Fruit fly (Drosophila melanogaster): ENCODE measurements around the gene Rabex-5.
A peak's percentile ranks its signal among the peaks of the same experiment; 100 is the strongest.
"Not testable (repeated sequence)": the region's sequence is repeated elsewhere in the genome, so short reads cannot be mapped to it uniquely, and the experiment has no call there.

Rabex-5 gene

DNA sequence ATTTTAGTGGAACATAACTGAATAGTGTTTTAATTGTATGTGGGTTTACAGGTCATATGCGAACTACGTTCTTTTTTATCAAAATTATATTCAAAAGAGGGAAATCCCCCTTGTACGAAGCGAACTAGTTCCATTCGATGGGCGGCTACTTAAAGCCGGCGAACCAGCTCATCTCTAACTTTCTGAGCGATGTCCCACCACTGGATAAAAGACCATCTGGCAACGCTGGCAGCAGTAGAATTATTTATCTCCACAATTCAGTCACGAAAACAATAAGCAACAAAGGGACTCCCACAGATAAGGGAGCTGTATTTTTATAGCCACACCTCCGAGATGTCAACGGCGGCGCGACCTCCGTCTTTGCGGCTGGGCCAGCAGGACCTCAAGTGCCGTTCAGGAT lies at the start of gene Rabex-5:
Rabex-5 (plus strand) TSS at position 221 of the 400 bp plus-strand sequence.
- TF ChIP-seq CTCF (optimal IDR thresholded peaks at IDR 0.05) (peak; percentile 12 to 38), CG8478 (optimal IDR thresholded peaks at IDR 0.05) (no peak)

dm6 chr3L:1246823-1247222 lies 48.9 kb upstream of the Rabex-5 start, which contains the start of gene CG32318:
TSS of gene CG32318 (minus strand) at chr3L:1246923.
- TF ChIP-seq CG8478, CTCF (optimal IDR thresholded peaks at IDR 0.05): not testable (repeated sequence)

- TF ChIP-seq CTCF (optimal IDR thresholded peaks at IDR 0.05), result peak; percentile 8 to 30
- TF ChIP-seq CG8478 (optimal IDR thresholded peaks at IDR 0.05), result no peak
Observed at dm6 chr3L:1247627-1248295, 48.0 kb upstream of the Rabex-5 start, which contains the start of the genes Psf1 and Sac1. TSS of gene Psf1 (minus strand) at chr3L:1247677. TSS of gene Sac1 (plus strand) at chr3L:1247817.

DNA sequence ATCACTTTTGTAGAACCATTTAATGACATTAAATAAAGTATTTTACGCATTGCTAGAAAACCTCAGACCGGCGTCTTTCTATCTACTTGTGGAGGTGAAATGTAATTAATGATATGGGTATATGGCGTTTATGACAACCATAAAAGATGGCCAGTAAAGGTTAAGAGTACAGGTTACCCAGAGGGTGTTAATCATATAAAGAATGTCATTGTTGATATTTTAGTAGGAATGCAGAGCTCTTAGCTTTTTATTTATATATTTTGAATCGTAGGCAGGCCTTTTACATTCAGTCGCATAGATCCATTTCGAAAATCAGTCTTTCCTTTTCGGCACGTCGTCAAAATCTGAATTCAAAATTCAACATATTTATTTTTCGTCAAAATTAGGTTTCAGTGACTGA lies 45.3 kb upstream of the Rabex-5 start, which contains the start of gene Bfc:
Bfc (plus strand) TSS at position 301 of the 400 bp plus-strand sequence.
- TF ChIP-seq CG8478 (optimal IDR thresholded peaks at IDR 0.05), result no peak
- no peak for TF ChIP-seq CTCF (optimal IDR thresholded peaks at IDR 0.05)

dm6 chr3L:1251712-1252111 lies 44.0 kb upstream of the Rabex-5 start, which contains the start of the genes CG9130 and CG9133:
TSS of gene CG9130 (plus strand) at chr3L:1252012.
TSS of gene CG9133 (plus strand) at chr3L:1252012.
- TF ChIP-seq CTCF (optimal IDR thresholded peaks at IDR 0.05), result no peak
- no peak for TF ChIP-seq CG8478 (optimal IDR thresholded peaks at IDR 0.05)

DNA sequence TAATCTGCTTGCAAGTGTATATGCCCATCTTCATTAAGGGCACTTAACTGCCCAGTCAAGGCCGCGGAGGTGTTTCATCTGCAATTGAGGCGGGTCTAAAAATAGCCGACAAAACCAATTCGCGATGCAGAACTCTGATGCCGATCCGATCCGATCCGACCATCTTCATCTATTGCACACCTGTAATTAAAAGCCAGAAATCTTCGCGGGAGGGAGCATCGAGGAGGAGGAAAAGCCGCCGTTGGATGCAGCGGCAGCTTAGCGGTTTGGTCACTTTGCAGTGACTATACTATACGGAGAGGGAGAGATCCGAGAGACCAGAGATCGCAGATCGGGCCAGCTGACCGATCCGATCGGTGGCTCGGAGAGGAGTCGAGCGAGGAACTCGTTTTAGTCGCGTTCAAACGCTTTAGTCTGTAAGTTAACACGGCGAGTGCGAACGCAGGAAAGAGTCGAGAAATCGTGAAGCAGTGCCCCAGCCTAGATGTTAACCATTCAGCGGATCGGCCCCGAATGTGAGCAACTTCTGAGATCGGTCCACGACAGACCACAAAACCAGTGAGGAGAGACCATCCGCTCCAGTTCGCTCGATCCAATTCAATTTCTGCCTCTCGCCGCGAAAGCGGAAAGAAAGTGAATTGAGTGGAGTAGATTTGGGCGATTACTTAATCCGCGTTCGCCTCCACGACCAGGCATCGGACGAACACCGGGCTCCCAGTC lies 39.5 kb upstream of the Rabex-5 start, which contains the start of gene tfc:
tfc (plus strand) TSS at position 389 of the 720 bp plus-strand sequence.
- TF ChIP-seq CTCF (optimal IDR thresholded peaks at IDR 0.05) (no peak), CG8478 (optimal IDR thresholded peaks at IDR 0.05) (no peak)

- TF ChIP-seq CTCF (optimal IDR thresholded peaks at IDR 0.05) (no peak), CG8478 (optimal IDR thresholded peaks at IDR 0.05) (no peak)
Observed at dm6 chr3L:1258547-1258946, 37.2 kb upstream of the Rabex-5 start.

- TF ChIP-seq CTCF (optimal IDR thresholded peaks at IDR 0.05) (no peak), CG8478 (optimal IDR thresholded peaks at IDR 0.05) (no peak)
Observed at dm6 chr3L:1264998-1265397, 30.7 kb upstream of the Rabex-5 start.

DNA sequence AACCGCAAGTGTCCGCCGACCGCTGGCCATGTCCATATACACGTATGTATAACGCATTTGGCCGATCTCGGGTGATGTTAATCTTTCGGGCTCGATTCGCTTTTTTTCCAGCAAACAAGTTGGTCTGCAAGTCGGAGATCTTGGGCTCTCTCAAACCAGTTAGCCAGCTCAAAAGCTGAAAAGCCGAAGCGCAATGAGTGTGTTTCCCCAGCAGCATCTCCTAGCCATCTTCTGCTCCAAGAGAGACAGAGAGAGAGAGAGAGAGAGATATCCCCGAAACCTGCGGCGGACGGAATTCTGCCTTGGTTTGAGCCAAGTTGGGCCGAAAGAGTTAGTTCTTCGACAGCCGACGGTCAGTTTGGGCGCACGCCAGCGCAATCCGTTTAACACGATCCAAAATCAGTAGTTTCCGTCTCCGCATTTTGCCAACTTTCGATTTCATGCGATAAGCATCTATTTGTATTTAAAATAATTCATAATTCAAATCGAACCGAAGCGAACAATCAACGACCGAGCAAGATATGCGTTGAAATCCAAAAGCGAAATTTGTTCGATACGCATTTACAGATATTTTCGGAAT lies 30.2 kb upstream of the Rabex-5 start:
- TF ChIP-seq CG8478 (optimal IDR thresholded peaks at IDR 0.05), result no peak
- no peak for TF ChIP-seq CTCF (optimal IDR thresholded peaks at IDR 0.05)

DNA sequence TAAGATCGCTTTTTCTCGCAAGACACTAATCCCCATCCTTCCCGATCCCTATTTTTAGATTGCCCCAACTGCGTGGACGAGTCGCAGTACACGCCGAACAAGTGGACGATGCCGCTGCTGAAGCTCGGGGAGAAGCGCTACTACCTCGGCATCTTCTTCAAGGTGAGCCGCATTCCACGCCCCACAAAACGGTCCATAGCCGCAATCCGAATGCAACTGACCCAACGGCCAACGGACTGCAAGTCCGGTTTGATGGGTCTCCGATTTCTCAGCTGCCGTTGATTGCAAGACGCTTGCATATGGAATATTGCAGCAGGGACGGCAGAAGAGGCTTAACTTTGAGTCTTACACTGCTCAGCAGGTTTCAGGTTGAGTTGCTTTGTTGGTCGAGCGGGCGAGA lies 26.7 kb upstream of the Rabex-5 start:
- no peak for TF ChIP-seq CG8478 (optimal IDR thresholded peaks at IDR 0.05)
- no peak for TF ChIP-seq CTCF (optimal IDR thresholded peaks at IDR 0.05)

dm6 chr3L:1275767-1276166 lies 19.9 kb upstream of the Rabex-5 start, which contains the start of gene CG32333:
TSS of gene CG32333 (plus strand) at chr3L:1275956.
- TF ChIP-seq CG8478 (optimal IDR thresholded peaks at IDR 0.05), result no peak
- TF ChIP-seq CTCF (optimal IDR thresholded peaks at IDR 0.05), result no peak

- no peak for TF ChIP-seq CG8478 (optimal IDR thresholded peaks at IDR 0.05)
- TF ChIP-seq CTCF (optimal IDR thresholded peaks at IDR 0.05), result no peak
Observed at dm6 chr3L:1277937-1278336, 17.8 kb upstream of the Rabex-5 start.

DNA sequence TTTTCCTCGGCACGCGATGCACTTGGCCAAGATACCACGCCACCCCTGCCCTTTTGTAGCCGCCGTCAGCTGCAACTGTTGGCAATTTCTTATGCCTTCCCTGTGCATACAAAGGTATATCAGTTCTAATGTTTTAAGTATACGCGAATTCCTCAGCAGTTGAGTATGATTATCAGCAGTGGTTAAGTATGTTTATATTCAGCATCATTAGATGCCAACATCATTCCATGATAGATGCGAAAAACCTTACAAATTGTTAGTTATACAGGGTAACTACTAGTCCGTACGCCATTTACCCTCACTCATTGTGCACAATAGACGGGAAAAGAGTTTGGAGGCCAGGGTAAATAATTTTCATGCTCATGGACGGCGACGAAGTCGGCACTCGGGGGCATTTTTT lies 16.0 kb upstream of the Rabex-5 start:
- TF ChIP-seq CTCF (optimal IDR thresholded peaks at IDR 0.05), result no peak

- no peak for TF ChIP-seq CTCF (optimal IDR thresholded peaks at IDR 0.05)
- no peak for TF ChIP-seq CG8478 (optimal IDR thresholded peaks at IDR 0.05)
Observed at dm6 chr3L:1280890-1281622, 14.7 kb upstream of the Rabex-5 start.

- no peak for TF ChIP-seq CG8478 (optimal IDR thresholded peaks at IDR 0.05)
- no peak for TF ChIP-seq CTCF (optimal IDR thresholded peaks at IDR 0.05)
Observed at dm6 chr3L:1294835-1295234, 878 bp upstream of the Rabex-5 start.
